Worm (Caenorhabditis elegans) whole organism, L4/young adult: ENCODE results near the gene C18G1.6.

Experiments used
- W03F9.2 ChIP-seq: fragments of 150-350 bp; optimal IDR thresholded peaks from 2 replicates; lab custom pipeline; 2014; ENCODE audit warnings: missing biosample characterization, missing genetic modification characterization
- dao-5 ChIP-seq: sonication (generic microtip); optimal IDR thresholded peaks from 2 replicates; lab custom pipeline; 2016; ENCODE audit warnings: missing genotype, missing genetic modification characterization, moderate library complexity, missing compliant biosample characterization
- him-1 ChIP-seq: sonication (generic microtip); optimal IDR thresholded peaks from 2 replicates; lab custom pipeline; 2016; ENCODE audit warnings: missing genotype, missing genetic modification reagents, missing genetic modification characterization, missing compliant biosample characterization

DNA sequence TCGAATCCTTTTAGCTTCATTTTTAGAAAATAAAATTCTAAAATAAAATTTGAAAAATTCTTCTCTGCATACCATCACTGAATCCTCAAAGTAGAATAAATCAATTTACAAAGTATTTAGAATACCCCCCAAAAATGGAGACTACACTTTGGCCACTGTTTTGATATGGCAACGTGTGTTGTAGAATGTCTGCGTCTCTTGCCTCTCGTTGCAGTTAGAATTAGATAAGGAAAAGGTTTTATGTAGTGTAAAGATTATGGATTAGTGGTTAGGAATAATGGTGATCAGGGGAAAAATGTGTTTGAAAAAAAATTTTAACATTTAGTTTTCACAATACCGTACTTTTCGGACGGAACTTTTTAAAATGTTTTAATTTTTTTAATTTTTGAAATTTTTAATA is 30.4 kb upstream of the C18G1.6 start, which contains the start of gene prx-6:
- TF ChIP-seq him-1 (tag; lab: Kevin White, UChicago) (no peak), dao-5 (no peak), W03F9.2 (tag; lab: Kevin White, UChicago) (no peak)
